Worm (Caenorhabditis elegans) whole organism, L4 larva: Measurements from ENCODE around the gene nhr-44.

Source experiments
- D1046.2 ChIP-seq: fragments of 200-800 bp; sonication (Bioruptor generic); IDR thresholded peaks from 2 replicates; pipeline ENCODE4 v1.3.6; 2022; ENCODE audit warnings: missing genetic modification characterization, missing compliant biosample characterization
- F44E2.7 ChIP-seq: fragments of 200-800 bp; sonication (Bioruptor generic); IDR thresholded peaks from 2 replicates; pipeline ENCODE4 v2.1.2; 2022; ENCODE audit warnings: missing genetic modification characterization, missing compliant biosample characterization
- F49E8.2 ChIP-seq: sonication (generic microtip); optimal IDR thresholded peaks from 2 replicates; lab custom pipeline; 2016; ENCODE audit warnings: missing compliant biosample characterization, mild to moderate bottlenecking, missing genetic modification characterization, borderline replicate concordance
- T20F7.1 ChIP-seq: fragments of 200-800 bp; sonication (Bioruptor generic); optimal IDR thresholded peaks from 2 replicates; lab custom pipeline; 2018; ENCODE audit warnings: mild to moderate bottlenecking, missing genetic modification characterization, missing compliant biosample characterization
- Y48G9A.11 ChIP-seq: fragments of 200-800 bp; sonication (Bioruptor generic); IDR thresholded peaks from 2 replicates; pipeline ENCODE4 v1.3.6; 2022; ENCODE audit warnings: missing genetic modification reagents, missing genetic modification characterization, missing compliant biosample characterization
- ZK546.5 ChIP-seq, 2 experiments: sonication (generic microtip); optimal IDR thresholded peaks; 2 replicates each; lab custom pipeline; 2017; ENCODE audit warnings: missing biosample characterization in 2 of 2, missing genetic modification characterization in 2 of 2
- aha-1 ChIP-seq: fragments of 150-350 bp; peaks from one replicate; lab custom pipeline; 2014; ENCODE audit warnings: missing biosample characterization, missing genetic modification characterization
- aly-2 ChIP-seq: sonication (generic microtip); optimal IDR thresholded peaks from 2 replicates; lab custom pipeline; 2018; ENCODE audit warnings: missing biosample characterization, missing genetic modification characterization
- ama-1 ChIP-seq: fragments of 150-350 bp; optimal IDR thresholded peaks from 2 replicates; lab custom pipeline; 2014; ENCODE audit warnings: inconsistent platforms, mixed read lengths
- arid-1 ChIP-seq: fragments of 200-800 bp; sonication (Bioruptor generic); conservative IDR thresholded peaks from 2 replicates; pipeline ENCODE4 v1.3.6; 2022; ENCODE audit warnings: missing genetic modification reagents, missing genetic modification characterization, missing compliant biosample characterization
- ceh-62 ChIP-seq: sonication (generic microtip); optimal IDR thresholded peaks from 2 replicates; lab custom pipeline; 2017; ENCODE audit warnings: missing biosample characterization, missing genetic modification characterization
- ctbp-1 ChIP-seq: fragments of 200-800 bp; sonication (Bioruptor generic); IDR thresholded peaks from 2 replicates; pipeline ENCODE4 v1.3.6; 2022; ENCODE audit warnings: missing genetic modification reagents, missing genetic modification characterization, missing compliant biosample characterization
- daf-16 ChIP-seq, 3 experiments: sonication (generic microtip); optimal IDR thresholded peaks; 2 replicates each; lab custom pipeline; 2016 to 2017; ENCODE audit warnings: missing genetic modification characterization in 3 of 3, missing genetic modification reagents in 3 of 3, mild to moderate bottlenecking in 2 of 3, missing compliant biosample characterization in 2 of 3, missing biosample characterization in 1 of 3, moderate library complexity in 1 of 3
- daf-19 ChIP-seq: fragments of 200-800 bp; sonication (Bioruptor generic); conservative IDR thresholded peaks from 2 replicates; pipeline ENCODE4 v1.3.6; 2022; ENCODE audit warnings: missing genetic modification characterization, missing compliant biosample characterization
- dmd-6 ChIP-seq: fragments of 200-800 bp; sonication (Bioruptor generic); IDR thresholded peaks from 2 replicates; pipeline ENCODE4 v1.3.6; 2022; ENCODE audit warnings: missing genetic modification reagents, missing genetic modification characterization, missing compliant biosample characterization
- dmd-8 ChIP-seq: fragments of 200-800 bp; sonication (Bioruptor generic); IDR thresholded peaks from 2 replicates; pipeline ENCODE4 v1.3.6; 2022; ENCODE audit warnings: missing genetic modification characterization, missing compliant biosample characterization
- dve-1 ChIP-seq: sonication (generic microtip); optimal IDR thresholded peaks from 2 replicates; lab custom pipeline; 2017; ENCODE audit warnings: antibody characterized with exemption, mild to moderate bottlenecking, missing genetic modification characterization, missing compliant biosample characterization; ENCODE audit not compliant: insufficient read depth
- gei-8 ChIP-seq: fragments of 200-800 bp; sonication (Bioruptor generic); optimal IDR thresholded peaks from 2 replicates; lab custom pipeline; 2018; ENCODE audit warnings: mild to moderate bottlenecking, missing genetic modification characterization, missing compliant biosample characterization
- hlh-30 ChIP-seq: sonication (generic microtip); optimal IDR thresholded peaks from 2 replicates; lab custom pipeline; 2017; ENCODE audit warnings: antibody characterized with exemption, mild to moderate bottlenecking, missing genetic modification characterization, missing compliant biosample characterization; ENCODE audit not compliant: insufficient read depth
- lim-7 ChIP-seq: fragments of 200-800 bp; sonication (Bioruptor generic); IDR thresholded peaks from 2 replicates; pipeline ENCODE4 v1.3.6; 2022; ENCODE audit warnings: missing genetic modification characterization, missing compliant biosample characterization
- lsy-2 ChIP-seq, 2 experiments: fragments of 150-350 bp in 1 of 2; sonication (generic microtip) in 1 of 2; optimal IDR thresholded peaks; 2 replicates each; lab custom pipeline; 2014 to 2017; ENCODE audit warnings: missing biosample characterization in 2 of 2, missing genetic modification characterization in 2 of 2
- madf-5 ChIP-seq, 2 experiments: fragments of 200-800 bp; sonication (Bioruptor generic); IDR thresholded peaks; 2 replicates each; pipeline ENCODE4 v1.3.6; 2022; ENCODE audit warnings: missing compliant biosample characterization in 2 of 2, missing genetic modification characterization in 2 of 2
- madf-9 ChIP-seq: fragments of 200-800 bp; sonication (Bioruptor generic); conservative IDR thresholded peaks from 2 replicates; pipeline ENCODE4 v1.3.6; 2022; ENCODE audit warnings: missing genetic modification reagents, missing genetic modification characterization, missing compliant biosample characterization
- mdl-1 ChIP-seq, 2 experiments: fragments of 150-350 bp in 1 of 2; sonication (generic microtip) in 1 of 2; optimal IDR thresholded peaks; 2 replicates each; lab custom pipeline; 2014 to 2017; ENCODE audit warnings: missing biosample characterization in 2 of 2, missing genetic modification characterization in 2 of 2
- mep-1 ChIP-seq: fragments of 150-350 bp; sonication (generic microtip); optimal IDR thresholded peaks from 3 replicates; lab custom pipeline; 2014; ENCODE audit warnings: missing biosample characterization, missing genetic modification characterization
- mxl-3 ChIP-seq: fragments of 200-800 bp; sonication (Bioruptor generic); optimal IDR thresholded peaks from 2 replicates; lab custom pipeline; 2018; ENCODE audit warnings: mild to moderate bottlenecking, missing genetic modification characterization, missing compliant biosample characterization
- nhr-11 ChIP-seq: fragments of 150-350 bp; optimal IDR thresholded peaks from 2 replicates; lab custom pipeline; 2014; ENCODE audit warnings: missing biosample characterization, missing genetic modification characterization
- nhr-28 ChIP-seq: fragments of 150-350 bp; optimal IDR thresholded peaks from 2 replicates; lab custom pipeline; 2014; ENCODE audit warnings: missing biosample characterization, missing genetic modification characterization
- nhr-42 ChIP-seq: fragments of 200-800 bp; sonication (Bioruptor generic); IDR thresholded peaks from 2 replicates; pipeline ENCODE4 v1.3.6; 2022; ENCODE audit warnings: missing genetic modification characterization, missing compliant biosample characterization
- pha-4 ChIP-seq, 2 experiments: fragments of 150-350 bp in 1 of 2; fragments of 200-800 bp in 1 of 2; sonication (Bioruptor generic) in 1 of 2; IDR thresholded peaks in 1 of 2; optimal IDR thresholded peaks in 1 of 2; 2 replicates each; pipeline versions ENCODE4 v1.3.6 to Lab custom; 2014 to 2022; ENCODE audit warnings: missing genetic modification characterization in 2 of 2, missing genetic modification reagents in 2 of 2, missing biosample characterization in 1 of 2, missing compliant biosample characterization in 1 of 2
- pqm-1 ChIP-seq: sonication (generic microtip); optimal IDR thresholded peaks from 2 replicates; lab custom pipeline; 2017; ENCODE audit warnings: missing biosample characterization, missing genetic modification characterization
- sdz-12 ChIP-seq: fragments of 200-800 bp; sonication (Bioruptor generic); optimal IDR thresholded peaks from 2 replicates; lab custom pipeline; 2018; ENCODE audit warnings: mild to moderate bottlenecking, missing genetic modification characterization, missing compliant biosample characterization
- snpc-1.2 ChIP-seq: fragments of 200-800 bp; sonication (Bioruptor generic); IDR thresholded peaks from 2 replicates; pipeline ENCODE4 v1.3.6; 2022; ENCODE audit warnings: missing genetic modification reagents, missing genetic modification characterization, missing compliant biosample characterization
- spr-3 ChIP-seq: fragments of 200-800 bp; sonication (Bioruptor generic); optimal IDR thresholded peaks from 2 replicates; lab custom pipeline; 2018; ENCODE audit warnings: mild to moderate bottlenecking, missing genetic modification characterization, missing compliant biosample characterization
- tra-1 ChIP-seq: fragments of 200-800 bp; sonication (Bioruptor generic); IDR thresholded peaks from 2 replicates; pipeline ENCODE4 v1.3.6; 2022; ENCODE audit warnings: missing genetic modification reagents, missing genetic modification characterization, missing compliant biosample characterization
- unc-130 ChIP-seq: sonication (generic microtip); optimal IDR thresholded peaks from 2 replicates; lab custom pipeline; 2016; ENCODE audit warnings: missing genetic modification reagents, missing genetic modification characterization, missing compliant biosample characterization
- unc-62 ChIP-seq, 3 experiments: fragments of 150-350 bp in 1 of 3; sonication (generic microtip); optimal IDR thresholded peaks in 2 of 3; peaks in 1 of 3; 1 replicate in 1 of 3; 2 replicates in 2 of 3; lab custom pipeline; 2014 to 2017; ENCODE audit warnings: missing biosample characterization in 3 of 3, missing genetic modification characterization in 3 of 3, missing genetic modification reagents in 3 of 3, missing genotype in 1 of 3
- vab-7 ChIP-seq: fragments of 200-800 bp; sonication (Bioruptor generic); IDR thresholded peaks from 2 replicates; pipeline ENCODE4 v1.3.6; 2022; ENCODE audit warnings: missing genetic modification reagents, missing genetic modification characterization, missing compliant biosample characterization
- zfp-2 ChIP-seq: sonication (generic microtip); optimal IDR thresholded peaks from 2 replicates; lab custom pipeline; 2016; ENCODE audit warnings: mild to moderate bottlenecking, missing genetic modification characterization, missing compliant biosample characterization

nhr-44 gene

DNA sequence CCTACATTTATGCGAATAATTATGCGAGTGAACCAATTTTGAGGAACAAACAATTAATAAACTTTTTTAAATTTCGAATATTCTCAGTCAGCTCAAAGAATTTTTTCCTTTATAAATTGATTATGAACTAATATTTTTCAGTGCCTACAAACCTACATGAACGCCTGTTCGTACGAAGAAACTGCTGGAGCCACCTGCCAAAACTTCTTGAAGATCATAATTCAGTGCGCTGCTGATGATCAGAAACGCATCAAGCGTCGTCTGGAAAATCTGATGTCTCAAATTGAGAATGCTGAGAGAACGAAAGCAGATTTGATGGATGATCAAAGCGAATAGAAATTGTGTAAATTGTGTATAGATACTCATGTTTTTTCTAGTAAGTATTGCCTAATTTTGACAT lies 25.0 kb downstream of the nhr-44 start:
- TF ChIP-seq unc-62 (GFP tag; optimal IDR thresholded peaks at IDR 0.05 in 1 of 2; lab: Kevin White, UChicago) (peak in 1 of 2 experiments; percentile 12), unc-62 (tag; optimal IDR thresholded peaks at IDR 0.05; lab: Kevin White, UChicago) (no peak), dmd-8 (GFP tag; lab: Robert Waterston, UW) (0 out of 2 replicates have a peak, but pooled peaks have one; percentile 57), tra-1 (GFP tag; lab: Robert Waterston, UW) (no peak), madf-5 (GFP tag; IDR thresholded peaks at IDR 0.05; lab: Robert Waterston, UW) (0 out of 4 replicates have a peak, but pooled peaks of 1 of the 2 experiments have one; percentile 37), vab-7 (GFP tag; lab: Robert Waterston, UW) (peak; percentile 18; the same call in 1 of the 2 replicates), ceh-62 (tag; lab: Kevin White, UChicago) (no peak), lim-7 (GFP tag; lab: Robert Waterston, UW) (peak; percentile 35; the same call in 1 of the 2 replicates)

DNA sequence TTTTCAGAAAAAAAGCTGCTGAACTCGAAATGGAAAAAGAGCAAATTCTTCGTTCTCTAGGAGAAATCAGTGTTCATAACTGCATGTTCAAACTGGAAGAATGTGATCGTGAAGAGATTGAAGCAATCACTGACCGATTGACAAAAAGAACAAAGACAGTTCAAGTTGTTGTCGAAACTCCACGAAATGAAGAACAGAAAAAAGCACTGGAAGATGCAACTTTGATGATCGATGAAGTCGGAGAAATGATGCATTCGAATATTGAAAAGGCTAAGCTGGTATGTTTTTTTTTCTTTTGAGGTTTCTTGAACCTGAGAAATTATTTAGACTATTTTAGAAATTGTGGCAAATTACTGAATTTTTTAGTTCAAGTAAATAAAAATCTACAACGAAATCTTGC lies 25.5 kb downstream of the nhr-44 start:
- TF ChIP-seq zfp-2 (tag; lab: Kevin White, UChicago): no peak
- TF ChIP-seq F44E2.7: no peak
- no peak for TF ChIP-seq ama-1 (lab: Kevin White, UChicago)
- TF ChIP-seq madf-5 (GFP tag; IDR thresholded peaks at IDR 0.05; lab: Robert Waterston, UW): no peak
- peak; percentile 56 for TF ChIP-seq aha-1
- no peak for TF ChIP-seq ZK546.5 (tag; optimal IDR thresholded peaks at IDR 0.05; lab: Kevin White, UChicago)
- 0 out of 2 replicates have a peak, but pooled peaks have one; percentile 5 for TF ChIP-seq madf-9
- no peak for TF ChIP-seq ctbp-1 (GFP tag; lab: Robert Waterston, UW)
- no peak for TF ChIP-seq unc-130 (GFP tag; lab: Kevin White, UChicago)

DNA sequence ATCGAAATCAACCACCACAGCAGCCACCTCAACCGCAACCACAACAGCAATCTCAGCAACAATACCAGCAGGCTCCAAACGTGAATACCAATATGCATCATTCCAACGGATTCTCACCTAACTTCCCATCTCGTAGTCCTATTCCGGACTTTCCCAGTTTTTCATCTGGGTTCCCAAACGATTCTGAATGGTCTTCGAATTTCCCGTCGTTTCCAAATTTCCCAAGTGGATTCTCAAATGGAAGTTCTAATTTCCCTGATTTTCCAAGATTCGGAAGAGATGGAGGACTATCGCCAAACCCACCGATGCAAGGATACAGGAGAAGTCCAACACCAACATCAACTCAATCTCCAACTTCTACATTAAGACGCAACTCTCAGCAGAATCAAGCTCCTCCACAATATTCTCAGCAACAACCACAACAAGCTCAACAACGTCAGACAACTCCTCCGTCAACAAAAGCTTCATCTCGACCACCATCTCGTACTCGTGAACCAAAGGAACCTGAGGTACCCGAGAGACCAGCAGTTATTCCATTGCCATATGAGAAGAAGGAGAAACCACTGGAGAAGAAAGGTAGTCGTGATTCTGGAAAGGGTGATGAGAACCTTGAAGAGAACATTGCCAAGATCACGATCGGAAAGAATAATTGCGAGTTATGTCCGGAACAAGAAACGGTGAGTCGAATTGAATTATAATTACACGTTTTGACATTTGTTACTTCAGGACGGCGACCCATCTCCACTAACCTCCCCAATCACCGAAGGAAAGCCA lies 26.2 kb downstream of the nhr-44 start:
- TF ChIP-seq aly-2: no peak
- TF ChIP-seq snpc-1.2 (GFP tag; lab: Robert Waterston, UW): 0 out of 2 replicates have a peak, but pooled peaks have one; percentile 16
- TF ChIP-seq daf-19 (GFP tag; lab: Robert Waterston, UW): no peak
- TF ChIP-seq aha-1: peak; percentile 24
- 0 out of 2 replicates have a peak, but pooled peaks have one; percentile 25 for TF ChIP-seq pha-4 (GFP tag; IDR thresholded peaks at IDR 0.05; lab: Robert Waterston, UW)
- TF ChIP-seq pha-4 (tag; optimal IDR thresholded peaks at IDR 0.05; lab: Kevin White, UChicago): no peak
- no peak for TF ChIP-seq daf-16 (GFP tag; optimal IDR thresholded peaks at IDR 0.05; lab: Kevin White, UChicago)
- TF ChIP-seq daf-16 (tag; optimal IDR thresholded peaks at IDR 0.05; lab: Kevin White, UChicago): no peak

- no peak for TF ChIP-seq spr-3
- TF ChIP-seq D1046.2 (GFP tag; lab: Robert Waterston, UW): no peak
- no peak for TF ChIP-seq vab-7 (GFP tag; lab: Robert Waterston, UW)
- TF ChIP-seq pqm-1 (tag; lab: Kevin White, UChicago): peak; percentile 81
- TF ChIP-seq sdz-12 (GFP tag; lab: Kevin White, UChicago): no peak
- TF ChIP-seq nhr-42 (GFP tag; lab: Robert Waterston, UW): no peak
- TF ChIP-seq unc-62 (GFP tag; optimal IDR thresholded peaks at IDR 0.05 in 1 of 2; lab: Kevin White, UChicago): peak in 1 of 2 experiments; percentile 96
- TF ChIP-seq unc-62 (tag; optimal IDR thresholded peaks at IDR 0.05; lab: Kevin White, UChicago): no peak
- no peak for TF ChIP-seq arid-1
- peak; percentile 6 for TF ChIP-seq mep-1 (tag; lab: Kevin White, UChicago)
- peak; percentile 22 for TF ChIP-seq hlh-30
- 0 out of 2 replicates have a peak, but pooled peaks have one; percentile 34 for TF ChIP-seq Y48G9A.11
- peak; percentile 33 for TF ChIP-seq nhr-11
- peak; percentile 8 for TF ChIP-seq ama-1 (lab: Kevin White, UChicago)
- peak; percentile 10 for TF ChIP-seq nhr-28 (tag; lab: Kevin White, UChicago)
- TF ChIP-seq dve-1: peak; percentile 26
- TF ChIP-seq mxl-3 (GFP tag; lab: Kevin White, UChicago): peak; percentile 23
- no peak for TF ChIP-seq F49E8.2 (tag; lab: Kevin White, UChicago)
- TF ChIP-seq T20F7.1 (GFP tag; lab: Kevin White, UChicago): no peak
- TF ChIP-seq gei-8 (GFP tag; lab: Kevin White, UChicago): no peak
- TF ChIP-seq mdl-1 (tag; optimal IDR thresholded peaks at IDR 0.05; lab: Kevin White, UChicago): peak in 1 of 2 experiments; percentile 16
- TF ChIP-seq dmd-6 (GFP tag; lab: Robert Waterston, UW): peak; percentile 8; the same call in 1 of the 2 replicates
- peak in 1 of 2 experiments; percentile 83 for TF ChIP-seq daf-16 (GFP tag; optimal IDR thresholded peaks at IDR 0.05; lab: Kevin White, UChicago)
- peak; percentile 24 for TF ChIP-seq daf-16 (tag; optimal IDR thresholded peaks at IDR 0.05; lab: Kevin White, UChicago)
- peak in 1 of 2 experiments; percentile 32 for TF ChIP-seq lsy-2 (tag; optimal IDR thresholded peaks at IDR 0.05; lab: Kevin White, UChicago)
These were observed 27.0 kb downstream of the nhr-44 start for ce11 chrV:8936791-8937475.
